Worm (Caenorhabditis elegans): ENCODE measurements around the gene F08F8.6.

DNA sequence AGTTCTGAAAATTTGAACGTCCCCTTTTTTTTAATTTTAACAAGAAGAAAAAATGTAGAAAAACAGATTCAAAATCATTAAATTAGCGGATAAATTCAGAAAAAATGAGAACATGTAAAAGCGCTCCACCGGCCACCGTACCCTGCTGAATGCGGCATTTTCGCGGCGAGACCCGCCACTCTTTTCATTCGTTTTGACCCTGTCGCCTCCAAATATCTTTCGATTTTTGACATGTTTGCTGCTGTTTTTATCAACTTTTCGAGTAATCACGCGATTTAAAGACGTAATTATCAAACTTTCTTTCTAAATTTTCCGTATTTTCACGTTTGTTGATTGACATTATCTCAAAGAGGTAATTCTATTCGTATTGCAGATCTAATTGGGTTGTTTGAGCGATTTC is 7.3 kb upstream of the F08F8.6 start, which contains the start of gene gsp-2:
- TF ChIP-seq lin-13 (tag; optimal IDR thresholded peaks at IDR 0.05) (peak; percentile 33), unc-62 (GFP tag; optimal IDR thresholded peaks at IDR 0.05) (no peak), blmp-1 (tag; optimal IDR thresholded peaks at IDR 0.05) (no peak)

Measured in whole organism, mixed stage, embryonic.